Worm (Caenorhabditis elegans) whole organism, L1 larva: ENCODE data around the gene srxa-6.

ENCODE experiments used
- C16A3.4 ChIP-seq: fragments of 150-350 bp; optimal IDR thresholded peaks from 2 replicates; lab custom pipeline; 2014; ENCODE audit warnings: missing biosample characterization, missing genetic modification characterization
- F16B12.6 ChIP-seq: fragments of 150-350 bp; optimal IDR thresholded peaks from 2 replicates; lab custom pipeline; 2014; ENCODE audit warnings: missing biosample characterization, missing genetic modification characterization
- aha-1 ChIP-seq: fragments of 150-350 bp; optimal IDR thresholded peaks from 2 replicates; lab custom pipeline; 2014; ENCODE audit warnings: missing biosample characterization, missing genetic modification characterization
- alr-1 ChIP-seq: fragments of 200-800 bp; sonication (Bioruptor generic); optimal IDR thresholded peaks from 2 replicates; lab custom pipeline; 2018; ENCODE audit warnings: borderline replicate concordance, mild to moderate bottlenecking, missing genetic modification characterization, missing compliant biosample characterization
- aly-2 ChIP-seq: fragments of 150-350 bp; optimal IDR thresholded peaks from 2 replicates; lab custom pipeline; 2014; ENCODE audit warnings: missing biosample characterization, missing genetic modification characterization
- blmp-1 ChIP-seq: fragments of 150-350 bp; optimal IDR thresholded peaks from 2 replicates; lab custom pipeline; 2014; ENCODE audit warnings: missing biosample characterization, missing genetic modification characterization
- ceh-63 ChIP-seq: fragments of 200-800 bp; sonication (Bioruptor generic); optimal IDR thresholded peaks from 2 replicates; lab custom pipeline; 2018; ENCODE audit warnings: mild to moderate bottlenecking, missing genetic modification characterization, missing compliant biosample characterization
- ceh-88 ChIP-seq: fragments of 200-800 bp; sonication (Bioruptor generic); IDR thresholded peaks from 2 replicates; pipeline ENCODE4 v1.3.6; 2022; ENCODE audit warnings: missing genetic modification characterization, missing compliant biosample characterization
- ceh-90 ChIP-seq: sonication (generic microtip); optimal IDR thresholded peaks from 2 replicates; lab custom pipeline; 2016; ENCODE audit warnings: missing genetic modification characterization, missing compliant biosample characterization
- ces-1 ChIP-seq: fragments of 150-350 bp; optimal IDR thresholded peaks from 2 replicates; lab custom pipeline; 2014; ENCODE audit warnings: missing biosample characterization, missing genetic modification reagents, missing genetic modification characterization
- dpl-1 ChIP-seq, 3 experiments: fragments of 150-350 bp in 2 of 3; sonication (generic microtip) in 1 of 3; optimal IDR thresholded peaks; 2 replicates each; lab custom pipeline; 2014 to 2017; ENCODE audit warnings: missing biosample characterization in 3 of 3, missing genetic modification characterization in 3 of 3, missing genetic modification reagents in 3 of 3
- efl-1 ChIP-seq, 4 experiments: fragments of 150-350 bp; optimal IDR thresholded peaks in 3 of 4; peaks in 1 of 4; 1 replicate in 1 of 4; 2 replicates in 3 of 4; lab custom pipeline; 2014; ENCODE audit warnings: missing biosample characterization in 2 of 4, missing genetic modification characterization in 2 of 4, missing genetic modification reagents in 2 of 4
- egl-27 ChIP-seq, 2 experiments: fragments of 150-350 bp in 1 of 2; sonication (generic microtip); optimal IDR thresholded peaks; 3 replicates each; lab custom pipeline; 2017 to 2018; ENCODE audit warnings: missing biosample characterization in 2 of 2, missing genetic modification characterization in 2 of 2, missing genetic modification reagents in 2 of 2
- elt-3 ChIP-seq, 6 experiments: fragments of 150-350 bp in 1 of 6; sonication (generic microtip); optimal IDR thresholded peaks; 2 replicates each; lab custom pipeline; 2017 to 2018; ENCODE audit warnings: missing biosample characterization in 6 of 6, missing genetic modification characterization in 6 of 6, inconsistent platforms in 1 of 6
- ets-5 ChIP-seq: fragments of 200-800 bp; sonication (Bioruptor generic); IDR thresholded peaks from 2 replicates; pipeline ENCODE4 v1.3.6; 2022; ENCODE audit warnings: missing genetic modification characterization, missing compliant biosample characterization
- fos-1 ChIP-seq: fragments of 150-350 bp; optimal IDR thresholded peaks from 2 replicates; lab custom pipeline; 2014; ENCODE audit warnings: missing biosample characterization, missing genetic modification characterization
- grh-1 ChIP-seq: fragments of 200-800 bp; sonication (Bioruptor generic); IDR thresholded peaks from 2 replicates; pipeline ENCODE4 v1.3.6; 2022; ENCODE audit warnings: missing genetic modification reagents, missing genetic modification characterization, missing compliant biosample characterization
- hlh-4 ChIP-seq: sonication (generic microtip); optimal IDR thresholded peaks from 2 replicates; lab custom pipeline; 2016; ENCODE audit warnings: mild to moderate bottlenecking, missing genetic modification characterization, missing compliant biosample characterization
- irx-1 ChIP-seq: sonication (generic microtip); optimal IDR thresholded peaks from 2 replicates; lab custom pipeline; 2016; ENCODE audit warnings: missing genetic modification characterization, missing compliant biosample characterization
- jun-1 ChIP-seq: fragments of 150-350 bp; optimal IDR thresholded peaks from 2 replicates; lab custom pipeline; 2014; ENCODE audit warnings: missing biosample characterization, missing genetic modification reagents, missing genetic modification characterization
- lin-35 ChIP-seq, 2 experiments: fragments of 150-350 bp; optimal IDR thresholded peaks; 2 replicates each; lab custom pipeline; 2014; ENCODE audit warnings: missing biosample characterization in 2 of 2, missing genetic modification characterization in 2 of 2, missing genetic modification reagents in 2 of 2
- lir-3 ChIP-seq: sonication (generic microtip); optimal IDR thresholded peaks from 2 replicates; lab custom pipeline; 2016; ENCODE audit warnings: mild to moderate bottlenecking, missing genetic modification characterization, moderate library complexity, missing compliant biosample characterization; ENCODE audit not compliant: poor library complexity
- mab-9 ChIP-seq: fragments of 200-800 bp; sonication (Bioruptor generic); IDR thresholded peaks from 2 replicates; pipeline ENCODE4 v1.3.6; 2022; ENCODE audit warnings: missing genetic modification reagents, missing genetic modification characterization, missing compliant biosample characterization
- mdl-1 ChIP-seq, 2 experiments: fragments of 150-350 bp; optimal IDR thresholded peaks; 2 replicates each; lab custom pipeline; 2014 to 2017; ENCODE audit warnings: missing biosample characterization in 2 of 2, missing genetic modification characterization in 2 of 2, inconsistent platforms in 1 of 2
- mef-2 ChIP-seq: fragments of 150-350 bp; optimal IDR thresholded peaks from 2 replicates; lab custom pipeline; 2014; ENCODE audit warnings: missing biosample characterization, missing genetic modification characterization
- nhr-20 ChIP-seq: sonication (generic microtip); optimal IDR thresholded peaks from 2 replicates; lab custom pipeline; 2016; ENCODE audit warnings: mild to moderate bottlenecking, missing genetic modification characterization, missing compliant biosample characterization
- nhr-28 ChIP-seq: fragments of 150-350 bp; optimal IDR thresholded peaks from 2 replicates; lab custom pipeline; 2014; ENCODE audit warnings: missing biosample characterization, missing genetic modification characterization
- nhr-71 ChIP-seq: sonication (generic microtip); optimal IDR thresholded peaks from 2 replicates; lab custom pipeline; 2016; ENCODE audit warnings: mild to moderate bottlenecking, missing genetic modification characterization, moderate library complexity, missing compliant biosample characterization
- pag-3 ChIP-seq: sonication (generic microtip); optimal IDR thresholded peaks from 2 replicates; lab custom pipeline; 2017; ENCODE audit warnings: missing genetic modification characterization, mild to moderate bottlenecking, missing compliant biosample characterization, antibody characterized with exemption, borderline replicate concordance; ENCODE audit not compliant: insufficient read depth
- pqm-1 ChIP-seq: sonication (generic microtip); optimal IDR thresholded peaks from 3 replicates; lab custom pipeline; 2017; ENCODE audit warnings: missing biosample characterization, missing genetic modification characterization
- snpc-4 ChIP-seq: fragments of 150-350 bp; optimal IDR thresholded peaks from 2 replicates; lab custom pipeline; 2014; ENCODE audit warnings: missing biosample characterization, missing genetic modification characterization
- sptf-1 ChIP-seq: fragments of 150-350 bp; optimal IDR thresholded peaks from 2 replicates; lab custom pipeline; 2014; ENCODE audit warnings: missing biosample characterization, missing genetic modification characterization
- swsn-7 ChIP-seq: sonication (generic microtip); optimal IDR thresholded peaks from 2 replicates; lab custom pipeline; 2016; ENCODE audit warnings: missing genetic modification characterization, missing compliant biosample characterization
- tbx-2 ChIP-seq: sonication (generic microtip); optimal IDR thresholded peaks from 2 replicates; lab custom pipeline; 2016; ENCODE audit warnings: missing genetic modification characterization, missing compliant biosample characterization
- unc-30 ChIP-seq: sonication (generic microtip); optimal IDR thresholded peaks from 2 replicates; lab custom pipeline; 2017; ENCODE audit warnings: missing biosample characterization, missing genetic modification characterization
- unc-62 ChIP-seq: fragments of 150-350 bp; optimal IDR thresholded peaks from 2 replicates; lab custom pipeline; 2014; ENCODE audit warnings: missing biosample characterization, missing genetic modification reagents, missing genetic modification characterization
- unc-86 ChIP-seq: sonication (generic microtip); optimal IDR thresholded peaks from 2 replicates; lab custom pipeline; 2016; ENCODE audit warnings: missing genetic modification characterization, missing compliant biosample characterization
- unc-98 ChIP-seq: fragments of 200-800 bp; sonication (Bioruptor generic); IDR thresholded peaks from 2 replicates; pipeline ENCODE4 v1.3.6; 2022; ENCODE audit warnings: missing genetic modification characterization, missing compliant biosample characterization
- zag-1 ChIP-seq: fragments of 150-350 bp; optimal IDR thresholded peaks from 2 replicates; lab custom pipeline; 2014; ENCODE audit warnings: missing biosample characterization, missing genetic modification characterization

The srxa-6 gene

DNA sequence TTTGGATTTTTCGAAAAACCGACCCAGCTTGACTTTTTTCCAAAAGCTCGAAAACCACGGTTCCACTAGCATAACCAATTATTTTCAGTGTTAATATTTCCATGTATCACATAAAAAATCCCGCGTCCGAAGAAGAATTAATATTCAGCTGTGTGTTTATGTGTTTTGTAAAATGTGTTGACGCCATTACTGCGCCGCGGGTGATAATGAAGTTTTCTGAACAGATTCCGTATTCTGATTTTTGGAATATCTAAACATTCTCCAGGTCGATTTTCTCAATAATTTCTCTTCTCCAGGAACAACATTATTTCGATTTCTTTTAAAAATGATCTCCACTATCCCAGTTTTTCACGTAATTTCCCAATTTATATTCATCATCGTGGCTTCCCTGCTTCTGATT lies at the start of gene srxa-6:
TSS of gene srxa-6 (plus strand) at position 301 of the 400 bp plus-strand sequence.
- TF ChIP-seq jun-1 (no peak), alr-1 (tag; lab: Kevin White, UChicago) (no peak), mab-9 (no peak), lir-3 (tag; lab: Kevin White, UChicago) (no peak), pqm-1 (tag; lab: Kevin White, UChicago) (no peak), nhr-71 (tag; lab: Kevin White, UChicago) (no peak), elt-3 (tag; optimal IDR thresholded peaks at IDR 0.05; lab: Kevin White, UChicago) (no peak), swsn-7 (tag; lab: Kevin White, UChicago) (no peak), mdl-1 (tag; optimal IDR thresholded peaks at IDR 0.05; lab: Kevin White, UChicago) (no peak), tbx-2 (tag; lab: Kevin White, UChicago) (no peak), grh-1 (GFP tag; lab: Robert Waterston, UW) (no peak), F16B12.6 (tag; lab: Kevin White, UChicago) (no peak), C16A3.4 (tag; lab: Kevin White, UChicago) (no peak), aly-2 (tag; lab: Kevin White, UChicago) (no peak), unc-62 (GFP tag; lab: Kevin White, UChicago) (no peak), dpl-1 (GFP tag; optimal IDR thresholded peaks at IDR 0.05; lab: Kevin White, UChicago) (no peak)

DNA sequence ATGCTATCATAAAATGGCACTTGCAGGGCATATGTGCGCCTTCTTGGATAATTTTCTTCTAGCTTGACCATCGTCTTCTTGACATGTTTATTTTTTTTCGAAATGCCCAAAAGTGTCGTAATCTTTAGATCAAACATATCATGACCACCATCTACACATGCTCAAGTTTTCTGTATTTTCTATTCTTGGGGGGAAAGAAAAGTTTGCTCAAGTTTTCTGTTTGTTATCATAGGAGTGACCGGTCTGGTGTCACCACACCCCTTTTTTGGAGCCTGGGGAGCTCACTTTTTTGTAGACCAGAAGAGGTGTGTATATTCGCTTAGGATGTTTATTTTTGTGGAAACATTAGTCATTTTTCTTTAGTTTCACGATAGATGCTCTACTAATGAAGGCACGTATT lies 49.4 kb upstream of the srxa-6 start, which contains the start of gene klf-2:
TSS of gene klf-2 (plus strand) at position 301 of the 400 bp plus-strand sequence.
- TF ChIP-seq ceh-90 (tag; lab: Kevin White, UChicago): no peak
- no peak for TF ChIP-seq unc-30
- no peak for TF ChIP-seq blmp-1 (tag; lab: Kevin White, UChicago)
- TF ChIP-seq zag-1 (tag; lab: Kevin White, UChicago): no peak
- no peak for TF ChIP-seq mef-2 (tag; lab: Kevin White, UChicago)
- TF ChIP-seq snpc-4 (tag; lab: Kevin White, UChicago): no peak
- no peak for TF ChIP-seq efl-1 (optimal IDR thresholded peaks at IDR 0.05; lab: Kevin White, UChicago)
- no peak for TF ChIP-seq efl-1 (GFP tag; optimal IDR thresholded peaks at IDR 0.05 in 1 of 2; lab: Kevin White, UChicago)
- no peak for TF ChIP-seq unc-86
- TF ChIP-seq nhr-28 (tag; lab: Kevin White, UChicago): no peak

DNA sequence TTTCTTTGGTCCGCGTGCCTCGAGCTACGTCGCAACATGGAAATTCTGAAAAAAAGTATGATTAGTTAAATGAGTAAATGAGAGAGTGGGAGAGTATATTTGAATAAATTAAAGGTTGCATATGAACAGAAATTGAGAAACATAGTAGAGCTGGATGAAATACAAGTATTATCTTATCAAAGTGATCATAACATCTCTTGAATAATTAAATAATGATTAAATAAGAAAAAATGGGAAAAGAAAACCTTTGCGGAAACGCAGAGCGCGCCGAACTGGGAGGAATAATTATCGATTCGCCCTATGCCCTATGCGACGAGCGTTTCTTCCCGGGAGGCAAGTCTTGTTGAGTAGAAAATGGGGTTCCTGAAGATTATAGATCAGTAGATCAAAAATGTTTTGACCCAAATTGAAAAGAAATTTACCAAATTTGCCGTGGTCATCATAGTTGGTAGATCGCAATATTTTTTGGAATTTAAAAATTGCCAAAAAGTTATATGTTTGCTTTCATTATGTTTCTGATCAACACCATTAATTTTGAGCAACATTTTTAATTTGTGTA lies 45.2 kb upstream of the srxa-6 start, which contains the start of gene F53F8.3:
TSS of gene F53F8.3 (minus strand) at position 51 of the 559 bp plus-strand sequence.
- no peak for TF ChIP-seq F16B12.6 (tag; lab: Kevin White, UChicago)
- no peak for TF ChIP-seq sptf-1 (tag; lab: Kevin White, UChicago)
- TF ChIP-seq ceh-63: no peak
- TF ChIP-seq ceh-88 (GFP tag; lab: Robert Waterston, UW): no peak
- TF ChIP-seq hlh-4: no peak
- no peak for TF ChIP-seq ces-1 (GFP tag; lab: Kevin White, UChicago)
- TF ChIP-seq pag-3 (tag; lab: Kevin White, UChicago): no peak
- no peak for TF ChIP-seq unc-98 (GFP tag; lab: Robert Waterston, UW)
- TF ChIP-seq C16A3.4 (tag; lab: Kevin White, UChicago): no peak
- TF ChIP-seq fos-1 (tag; lab: Kevin White, UChicago): no peak
- TF ChIP-seq ets-5 (GFP tag; lab: Robert Waterston, UW): no peak
- TF ChIP-seq unc-30: no peak
- TF ChIP-seq grh-1 (GFP tag; lab: Robert Waterston, UW): no peak
- no peak for TF ChIP-seq aha-1 (tag; lab: Kevin White, UChicago)
- no peak for TF ChIP-seq zag-1 (tag; lab: Kevin White, UChicago)
- TF ChIP-seq egl-27 (tag; optimal IDR thresholded peaks at IDR 0.05; lab: Kevin White, UChicago): no peak
- TF ChIP-seq ceh-90 (tag; lab: Kevin White, UChicago): no peak
- TF ChIP-seq nhr-20 (tag; lab: Kevin White, UChicago): no peak
- no peak for TF ChIP-seq lin-35 (GFP tag; optimal IDR thresholded peaks at IDR 0.05; lab: Kevin White, UChicago)
- no peak for TF ChIP-seq irx-1 (tag; lab: Kevin White, UChicago)
- TF ChIP-seq, all 84 proteins: peak for 0
